Worm (Caenorhabditis elegans): ENCODE results near the gene C01G10.15.

DNA sequence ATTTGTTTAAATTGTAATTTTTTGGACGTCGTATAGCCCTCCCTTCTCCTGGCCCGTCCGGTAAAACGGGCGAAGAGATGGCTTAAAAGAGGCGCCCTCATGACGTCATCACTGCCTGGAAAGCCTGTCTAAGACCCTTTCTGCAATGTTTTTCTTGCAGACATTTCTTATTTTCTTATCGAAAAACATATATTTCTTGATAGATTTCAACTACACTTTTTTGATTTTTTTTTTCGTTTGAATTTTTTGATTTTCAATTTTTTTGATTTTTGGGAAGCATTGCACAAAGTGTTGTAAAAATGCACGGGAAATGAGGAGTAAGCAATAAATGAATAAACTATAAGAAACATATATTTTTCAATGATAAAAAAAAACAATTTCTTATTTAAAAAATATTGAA, 26.9 kb upstream of the C01G10.15 start, which contains the start of gene T01G5.6:
- no peak for TF ChIP-seq blmp-1 (tag; optimal IDR thresholded peaks at IDR 0.05; ENCODE audit: insufficient read depth)
- no peak for TF ChIP-seq nhr-77 (tag; optimal IDR thresholded peaks at IDR 0.05)
- TF ChIP-seq nhr-25 (tag; optimal IDR thresholded peaks at IDR 0.05), result no peak
- TF ChIP-seq fos-1 (tag; optimal IDR thresholded peaks at IDR 0.05), result no peak
- no peak for TF ChIP-seq nhr-11 (tag; optimal IDR thresholded peaks at IDR 0.05)
- TF ChIP-seq snpc-4 (tag; optimal IDR thresholded peaks at IDR 0.05), result no peak
